Worm (Caenorhabditis elegans) whole organism, L4 larva: ENCODE results near the gene inx-3.

Experiments
- D1046.2 ChIP-seq: fragments of 200-800 bp; sonication (Bioruptor generic); IDR thresholded peaks from 2 replicates; pipeline ENCODE4 v1.3.6; 2022; ENCODE audit warnings: missing genetic modification characterization, missing compliant biosample characterization
- F10B5.3 ChIP-seq: sonication (generic microtip); optimal IDR thresholded peaks from 2 replicates; lab custom pipeline; 2016; ENCODE audit warnings: mild to moderate bottlenecking, missing genetic modification characterization, missing compliant biosample characterization
- F37D6.2 ChIP-seq: sonication (generic microtip); optimal IDR thresholded peaks from 2 replicates; lab custom pipeline; 2016; ENCODE audit warnings: mild to moderate bottlenecking, missing genetic modification characterization, missing compliant biosample characterization
- F49E8.2 ChIP-seq: sonication (generic microtip); optimal IDR thresholded peaks from 2 replicates; lab custom pipeline; 2016; ENCODE audit warnings: missing compliant biosample characterization, mild to moderate bottlenecking, missing genetic modification characterization, borderline replicate concordance
- ZK546.5 ChIP-seq, 2 experiments: sonication (generic microtip); optimal IDR thresholded peaks; 2 replicates each; lab custom pipeline; 2017; ENCODE audit warnings: missing biosample characterization in 2 of 2, missing genetic modification characterization in 2 of 2
- aha-1 ChIP-seq: fragments of 150-350 bp; peaks from one replicate; lab custom pipeline; 2014; ENCODE audit warnings: missing biosample characterization, missing genetic modification characterization
- ama-1 ChIP-seq: fragments of 150-350 bp; optimal IDR thresholded peaks from 2 replicates; lab custom pipeline; 2014; ENCODE audit warnings: inconsistent platforms, mixed read lengths
- attf-4 ChIP-seq: sonication (generic microtip); optimal IDR thresholded peaks from 3 replicates; lab custom pipeline; 2017; ENCODE audit warnings: missing biosample characterization, missing genetic modification characterization
- ceh-32 ChIP-seq: sonication (generic microtip); optimal IDR thresholded peaks from 2 replicates; lab custom pipeline; 2016; ENCODE audit warnings: mild to moderate bottlenecking, missing genetic modification characterization, missing compliant biosample characterization; ENCODE audit not compliant: poor library complexity
- ceh-82 ChIP-seq: sonication (generic microtip); optimal IDR thresholded peaks from 2 replicates; lab custom pipeline; 2017; ENCODE audit warnings: missing biosample characterization, missing genetic modification characterization
- daf-12 ChIP-seq: fragments of 150-350 bp; optimal IDR thresholded peaks from 2 replicates; lab custom pipeline; 2014; ENCODE audit warnings: missing biosample characterization, missing genetic modification reagents, missing genetic modification characterization
- daf-16 ChIP-seq, 3 experiments: sonication (generic microtip); optimal IDR thresholded peaks; 2 replicates each; lab custom pipeline; 2016 to 2017; ENCODE audit warnings: missing genetic modification characterization in 3 of 3, missing genetic modification reagents in 3 of 3, mild to moderate bottlenecking in 2 of 3, missing compliant biosample characterization in 2 of 3, missing biosample characterization in 1 of 3, moderate library complexity in 1 of 3
- daf-8 ChIP-seq: fragments of 200-800 bp; sonication (Bioruptor generic); IDR thresholded peaks from 2 replicates; pipeline ENCODE4 v1.3.6; 2022; ENCODE audit warnings: missing genetic modification characterization, missing compliant biosample characterization
- dmd-6 ChIP-seq: fragments of 200-800 bp; sonication (Bioruptor generic); IDR thresholded peaks from 2 replicates; pipeline ENCODE4 v1.3.6; 2022; ENCODE audit warnings: missing genetic modification reagents, missing genetic modification characterization, missing compliant biosample characterization
- dmd-8 ChIP-seq: fragments of 200-800 bp; sonication (Bioruptor generic); IDR thresholded peaks from 2 replicates; pipeline ENCODE4 v1.3.6; 2022; ENCODE audit warnings: missing genetic modification characterization, missing compliant biosample characterization
- dpl-1 ChIP-seq: fragments of 150-350 bp; optimal IDR thresholded peaks from 2 replicates; lab custom pipeline; 2014; ENCODE audit warnings: missing biosample characterization, missing genetic modification reagents, missing genetic modification characterization
- duxl-1 ChIP-seq: sonication (generic microtip); optimal IDR thresholded peaks from 2 replicates; lab custom pipeline; 2016; ENCODE audit warnings: mild to moderate bottlenecking, missing genetic modification characterization, moderate library complexity, missing compliant biosample characterization; ENCODE audit not compliant: poor library complexity
- dve-1 ChIP-seq: sonication (generic microtip); optimal IDR thresholded peaks from 2 replicates; lab custom pipeline; 2017; ENCODE audit warnings: antibody characterized with exemption, mild to moderate bottlenecking, missing genetic modification characterization, missing compliant biosample characterization; ENCODE audit not compliant: insufficient read depth
- hif-1 ChIP-seq, 2 experiments: sonication (generic microtip); optimal IDR thresholded peaks; 2 replicates each; lab custom pipeline; 2016 to 2017; ENCODE audit warnings: missing compliant biosample characterization in 2 of 2, missing genetic modification characterization in 2 of 2, missing genetic modification reagents in 2 of 2, missing genotype in 2 of 2, mild to moderate bottlenecking in 1 of 2
- hlh-11 ChIP-seq: fragments of 200-800 bp; sonication (Bioruptor generic); optimal IDR thresholded peaks from 2 replicates; lab custom pipeline; 2018; ENCODE audit warnings: mild to moderate bottlenecking, missing genetic modification characterization, missing compliant biosample characterization
- hlh-30 ChIP-seq: sonication (generic microtip); optimal IDR thresholded peaks from 2 replicates; lab custom pipeline; 2017; ENCODE audit warnings: antibody characterized with exemption, mild to moderate bottlenecking, missing genetic modification characterization, missing compliant biosample characterization; ENCODE audit not compliant: insufficient read depth
- hmg-1.1 ChIP-seq: fragments of 200-800 bp; sonication (Bioruptor generic); IDR thresholded peaks from 2 replicates; pipeline ENCODE4 v1.3.6; 2022; ENCODE audit warnings: missing genetic modification reagents, missing genetic modification characterization, missing compliant biosample characterization
- jun-1 ChIP-seq: fragments of 150-350 bp; optimal IDR thresholded peaks from 2 replicates; lab custom pipeline; 2014; ENCODE audit warnings: missing biosample characterization, missing genetic modification reagents, missing genetic modification characterization
- lim-7 ChIP-seq: fragments of 200-800 bp; sonication (Bioruptor generic); IDR thresholded peaks from 2 replicates; pipeline ENCODE4 v1.3.6; 2022; ENCODE audit warnings: missing genetic modification characterization, missing compliant biosample characterization
- lin-39 ChIP-seq: fragments of 150-350 bp; optimal IDR thresholded peaks from 2 replicates; lab custom pipeline; 2014; ENCODE audit warnings: missing biosample characterization, missing genetic modification reagents, missing genetic modification characterization
- lir-3 ChIP-seq: sonication (generic microtip); optimal IDR thresholded peaks from 2 replicates; lab custom pipeline; 2016; ENCODE audit warnings: mild to moderate bottlenecking, missing genetic modification characterization, missing compliant biosample characterization
- madf-9 ChIP-seq: fragments of 200-800 bp; sonication (Bioruptor generic); conservative IDR thresholded peaks from 2 replicates; pipeline ENCODE4 v1.3.6; 2022; ENCODE audit warnings: missing genetic modification reagents, missing genetic modification characterization, missing compliant biosample characterization
- mdt-29 ChIP-seq: fragments of 200-800 bp; sonication (Bioruptor generic); IDR thresholded peaks from 2 replicates; pipeline ENCODE4 v1.3.6; 2022; ENCODE audit warnings: missing genetic modification reagents, missing genetic modification characterization, missing compliant biosample characterization
- mxl-3 ChIP-seq: fragments of 200-800 bp; sonication (Bioruptor generic); optimal IDR thresholded peaks from 2 replicates; lab custom pipeline; 2018; ENCODE audit warnings: mild to moderate bottlenecking, missing genetic modification characterization, missing compliant biosample characterization
- nhr-28 ChIP-seq: fragments of 150-350 bp; optimal IDR thresholded peaks from 2 replicates; lab custom pipeline; 2014; ENCODE audit warnings: missing biosample characterization, missing genetic modification characterization
- nhr-48 ChIP-seq: sonication (generic microtip); optimal IDR thresholded peaks from 2 replicates; lab custom pipeline; 2016; ENCODE audit warnings: mild to moderate bottlenecking, missing genetic modification characterization, missing compliant biosample characterization
- nhr-76 ChIP-seq: fragments of 150-350 bp; optimal IDR thresholded peaks from 2 replicates; lab custom pipeline; 2014; ENCODE audit warnings: missing biosample characterization, missing genetic modification characterization
- nhr-77 ChIP-seq: fragments of 150-350 bp; optimal IDR thresholded peaks from 2 replicates; lab custom pipeline; 2014; ENCODE audit warnings: missing biosample characterization, missing genetic modification characterization
- php-3 ChIP-seq: fragments of 200-800 bp; sonication (Bioruptor generic); IDR thresholded peaks from 2 replicates; pipeline ENCODE4 v1.3.6; 2022; ENCODE audit warnings: missing genetic modification reagents, missing genetic modification characterization, missing compliant biosample characterization
- pqm-1 ChIP-seq: sonication (generic microtip); optimal IDR thresholded peaks from 2 replicates; lab custom pipeline; 2017; ENCODE audit warnings: missing biosample characterization, missing genetic modification characterization
- saeg-2 ChIP-seq: fragments of 200-800 bp; sonication (Bioruptor generic); IDR thresholded peaks from 2 replicates; pipeline ENCODE4 v1.3.6; 2022; ENCODE audit warnings: missing genetic modification reagents, missing genetic modification characterization, missing compliant biosample characterization
- sdz-12 ChIP-seq: fragments of 200-800 bp; sonication (Bioruptor generic); optimal IDR thresholded peaks from 2 replicates; lab custom pipeline; 2018; ENCODE audit warnings: mild to moderate bottlenecking, missing genetic modification characterization, missing compliant biosample characterization
- snpc-1.2 ChIP-seq: fragments of 200-800 bp; sonication (Bioruptor generic); IDR thresholded peaks from 2 replicates; pipeline ENCODE4 v1.3.6; 2022; ENCODE audit warnings: missing genetic modification reagents, missing genetic modification characterization, missing compliant biosample characterization
- snpc-4 ChIP-seq: fragments of 150-350 bp; optimal IDR thresholded peaks from 2 replicates; lab custom pipeline; 2014; ENCODE audit warnings: missing biosample characterization, missing genetic modification characterization
- spr-1 ChIP-seq: sonication (generic microtip); optimal IDR thresholded peaks from 2 replicates; lab custom pipeline; 2016; ENCODE audit warnings: mild to moderate bottlenecking, missing genetic modification characterization, missing compliant biosample characterization
- spr-3 ChIP-seq: fragments of 200-800 bp; sonication (Bioruptor generic); optimal IDR thresholded peaks from 2 replicates; lab custom pipeline; 2018; ENCODE audit warnings: mild to moderate bottlenecking, missing genetic modification characterization, missing compliant biosample characterization
- tra-1 ChIP-seq: fragments of 200-800 bp; sonication (Bioruptor generic); IDR thresholded peaks from 2 replicates; pipeline ENCODE4 v1.3.6; 2022; ENCODE audit warnings: missing genetic modification reagents, missing genetic modification characterization, missing compliant biosample characterization
- zag-1 ChIP-seq: fragments of 150-350 bp; optimal IDR thresholded peaks from 2 replicates; lab custom pipeline; 2014; ENCODE audit warnings: missing biosample characterization, missing genetic modification characterization
- zfp-2 ChIP-seq: sonication (generic microtip); optimal IDR thresholded peaks from 2 replicates; lab custom pipeline; 2016; ENCODE audit warnings: mild to moderate bottlenecking, missing genetic modification characterization, missing compliant biosample characterization
- zfp-3 ChIP-seq: fragments of 200-800 bp; sonication (Bioruptor generic); conservative IDR thresholded peaks from 2 replicates; pipeline ENCODE4 v1.3.6; 2022; ENCODE audit warnings: missing genetic modification reagents, missing genetic modification characterization, missing compliant biosample characterization
- zip-11 ChIP-seq: fragments of 200-800 bp; sonication (Bioruptor generic); IDR thresholded peaks from 2 replicates; pipeline ENCODE4 v1.3.6; 2022; ENCODE audit warnings: missing genetic modification characterization, missing compliant biosample characterization
- ztf-7 ChIP-seq: fragments of 150-350 bp; optimal IDR thresholded peaks from 2 replicates; lab custom pipeline; 2014; ENCODE audit warnings: missing biosample characterization, missing genetic modification characterization

The inx-3 gene

ce11 chrX:6040435-6041093 lies 44.6 kb downstream of the inx-3 start (continued):
- TF ChIP-seq lir-3 (tag; lab: Kevin White, UChicago) (no peak), aha-1 (tag; lab: Kevin White, UChicago) (peak; percentile 73), ceh-82 (tag; lab: Kevin White, UChicago) (no peak), F49E8.2 (no peak), mxl-3 (GFP tag; lab: Kevin White, UChicago) (peak; percentile 2), F37D6.2 (tag; lab: Kevin White, UChicago) (no peak), ZK546.5 (tag; optimal IDR thresholded peaks at IDR 0.05; lab: Kevin White, UChicago) (no peak), daf-8 (GFP tag; lab: Robert Waterston, UW) (no peak), daf-12 (tag; lab: Kevin White, UChicago) (no peak), ama-1 (no peak), zip-11 (GFP tag; lab: Robert Waterston, UW) (no peak), ztf-7 (tag; lab: Kevin White, UChicago) (no peak), hmg-1.1 (no peak), dpl-1 (GFP tag; lab: Kevin White, UChicago) (no peak), zag-1 (tag; lab: Kevin White, UChicago) (no peak), tra-1 (GFP tag; lab: Robert Waterston, UW) (no peak), duxl-1 (tag; lab: Kevin White, UChicago) (no peak), spr-3 (GFP tag; lab: Kevin White, UChicago) (no peak), zfp-3 (GFP tag; lab: Robert Waterston, UW) (no peak)

ce11 chrX:6041094-6041441 lies 45.1 kb downstream of the inx-3 start:
- no peak for TF ChIP-seq sdz-12
- peak; percentile 27 for TF ChIP-seq dve-1
- TF ChIP-seq dmd-6 (GFP tag; lab: Robert Waterston, UW), result 0 out of 2 replicates have a peak, but pooled peaks have one; percentile 10
- no peak for TF ChIP-seq saeg-2 (GFP tag; lab: Robert Waterston, UW)
- peak; percentile 58 for TF ChIP-seq php-3 (GFP tag; lab: Robert Waterston, UW)
- no peak for TF ChIP-seq hmg-1.1
- no peak for TF ChIP-seq daf-16 (GFP tag; optimal IDR thresholded peaks at IDR 0.05; lab: Kevin White, UChicago)
- peak; percentile 0 for TF ChIP-seq daf-16 (tag; optimal IDR thresholded peaks at IDR 0.05; lab: Kevin White, UChicago)
- peak; percentile 26 for TF ChIP-seq hlh-30
- peak; percentile 37 for TF ChIP-seq nhr-28 (tag; lab: Kevin White, UChicago)
- no peak for TF ChIP-seq hif-1 (tag; optimal IDR thresholded peaks at IDR 0.05; lab: Kevin White, UChicago)
- peak; percentile 64 for TF ChIP-seq hlh-11
- no peak for TF ChIP-seq duxl-1 (tag; lab: Kevin White, UChicago)
- TF ChIP-seq, all 104 proteins: peak for 7

ce11 chrX:6041995-6042481 lies 46.1 kb downstream of the inx-3 start:
- TF ChIP-seq snpc-4 (tag; lab: Kevin White, UChicago) (no peak), ceh-32 (tag; lab: Kevin White, UChicago) (no peak), attf-4 (tag; lab: Kevin White, UChicago) (no peak), F10B5.3 (no peak), pqm-1 (tag; lab: Kevin White, UChicago) (peak; percentile 89), ZK546.5 (tag; optimal IDR thresholded peaks at IDR 0.05; lab: Kevin White, UChicago) (no peak), nhr-76 (tag; lab: Kevin White, UChicago) (no peak), D1046.2 (GFP tag; lab: Robert Waterston, UW) (no peak), nhr-48 (tag; lab: Kevin White, UChicago) (peak; percentile 74), aha-1 (tag; lab: Kevin White, UChicago) (peak; percentile 10), jun-1 (tag; lab: Kevin White, UChicago) (no peak), zfp-2 (tag; lab: Kevin White, UChicago) (no peak), madf-9 (GFP tag; lab: Robert Waterston, UW) (no peak), dmd-8 (no peak), spr-1 (tag; lab: Kevin White, UChicago) (no peak), hlh-30 (peak; percentile 66), lin-39 (tag; lab: Kevin White, UChicago) (no peak), mdt-29 (peak; percentile 52; the same call in 1 of the 2 replicates), lim-7 (no peak), hif-1 (tag; optimal IDR thresholded peaks at IDR 0.05; lab: Kevin White, UChicago) (peak in 1 of 2 experiments; percentile 44), hlh-11 (peak; percentile 94), snpc-1.2 (GFP tag; lab: Robert Waterston, UW) (no peak), spr-3 (GFP tag; lab: Kevin White, UChicago) (no peak), nhr-77 (tag; lab: Kevin White, UChicago) (peak; percentile 74)
